Fruit fly (Drosophila melanogaster): ENCODE results near the gene Gss1.

Gene Gss1

DNA sequence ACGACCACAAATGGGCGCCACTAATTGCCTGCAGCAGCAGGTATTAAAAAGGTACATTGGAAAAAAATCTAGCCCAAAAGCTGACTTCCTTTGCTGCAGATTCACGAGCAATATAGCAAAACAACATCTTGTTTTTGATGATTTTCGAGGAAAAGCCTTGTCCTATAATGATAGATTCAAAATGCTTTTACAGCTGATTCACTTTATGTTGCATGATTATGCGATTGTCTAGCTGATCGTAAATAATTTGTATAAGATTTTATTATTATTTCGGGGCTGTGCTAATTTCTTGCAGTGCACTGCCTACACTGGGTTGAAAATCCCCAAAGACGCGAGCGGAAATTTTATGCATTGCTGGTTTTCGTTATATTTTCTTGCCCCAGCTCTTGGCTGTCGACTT lies 25.2 kb downstream of the Gss1 start:
- TF ChIP-seq CG6792 (GFP tag; optimal IDR thresholded peaks at IDR 0.05), result peak; percentile 33
- TF ChIP-seq lz (GFP tag; optimal IDR thresholded peaks at IDR 0.05), result no peak
- TF ChIP-seq Sox102F (GFP tag; optimal IDR thresholded peaks at IDR 0.05), result peak; percentile 22
- TF ChIP-seq CG6276 (GFP tag; optimal IDR thresholded peaks at IDR 0.05), result peak; percentile 68
- TF ChIP-seq esn (GFP tag; optimal IDR thresholded peaks at IDR 0.05), result peak; percentile 22
- no peak for TF ChIP-seq fd59A (GFP tag; optimal IDR thresholded peaks at IDR 0.05)
- peak; percentile 70 for TF ChIP-seq CG15336 (GFP tag; IDR thresholded peaks at IDR 0.05)
- no peak for TF ChIP-seq fkh (GFP tag; optimal IDR thresholded peaks at IDR 0.05)
- TF ChIP-seq Sox15 (GFP tag; optimal IDR thresholded peaks at IDR 0.05), result no peak
- no peak for TF ChIP-seq Eip75B (GFP tag; optimal IDR thresholded peaks at IDR 0.05)
- TF ChIP-seq CG1621 (tag; optimal IDR thresholded peaks at IDR 0.05), result no peak
- no peak for TF ChIP-seq salr (GFP tag; optimal IDR thresholded peaks at IDR 0.05)
- TF ChIP-seq CG6854 (GFP tag; optimal IDR thresholded peaks at IDR 0.05), result no peak
- TF ChIP-seq Ets21C (GFP tag; optimal IDR thresholded peaks at IDR 0.05), result no peak
- TF ChIP-seq Hr38 (GFP tag; optimal IDR thresholded peaks at IDR 0.05), result no peak
- peak; percentile 60 for TF ChIP-seq svp (GFP tag)
- 0 out of 2 replicates have a peak, but pooled peaks have one; percentile 17 for TF ChIP-seq CG11294 (GFP tag; IDR thresholded peaks at IDR 0.05)
- TF ChIP-seq CG34406 (GFP tag; optimal IDR thresholded peaks at IDR 0.05), result no peak
- peak; percentile 5 for TF ChIP-seq achi (GFP tag; optimal IDR thresholded peaks at IDR 0.05)
- peak; percentile 43 for TF ChIP-seq OdsH (GFP tag; optimal IDR thresholded peaks at IDR 0.05)
- TF ChIP-seq spab (GFP tag; optimal IDR thresholded peaks at IDR 0.05), result no peak
- TF ChIP-seq cyc (GFP tag; optimal IDR thresholded peaks at IDR 0.05), result peak; percentile 1
- 0 out of 2 replicates have a peak, but pooled peaks have one; percentile 18 for TF ChIP-seq Gug (GFP tag; IDR thresholded peaks at IDR 0.05)
- TF ChIP-seq fd85E (GFP tag; optimal IDR thresholded peaks at IDR 0.05), result no peak
- no peak for TF ChIP-seq vri (GFP tag; optimal IDR thresholded peaks at IDR 0.05)
- TF ChIP-seq eg (GFP tag; IDR thresholded peaks at IDR 0.05), result peak; percentile 51; the same call in 2 of the 3 replicates
- TF ChIP-seq CG32006 (GFP tag; optimal IDR thresholded peaks at IDR 0.05), result peak; percentile 67
- peak; percentile 12 for TF ChIP-seq net (GFP tag; optimal IDR thresholded peaks at IDR 0.05)
- no peak for TF ChIP-seq CG9139 (GFP tag; optimal IDR thresholded peaks at IDR 0.05)
- TF ChIP-seq Met (GFP tag; optimal IDR thresholded peaks at IDR 0.05), result peak; percentile 45
- TF ChIP-seq dsx (GFP tag; optimal IDR thresholded peaks at IDR 0.05; ENCODE audit: poor library complexity, severe bottlenecking), result no peak
- TF ChIP-seq CG3032 (tag; optimal IDR thresholded peaks at IDR 0.05), result peak; percentile 5
- TF ChIP-seq CG31627 (GFP tag; optimal IDR thresholded peaks at IDR 0.05), result peak; percentile 2
- no peak for TF ChIP-seq Blimp-1 (GFP tag; optimal IDR thresholded peaks at IDR 0.05)
- peak; percentile 47; the same call in 1 of the 3 replicates for TF ChIP-seq CG6163 (GFP tag; IDR thresholded peaks at IDR 0.05)
- TF ChIP-seq CG6808 (GFP tag; optimal IDR thresholded peaks at IDR 0.05), result no peak
- no peak for TF ChIP-seq CG10669 (GFP tag; optimal IDR thresholded peaks at IDR 0.05)
- no peak for TF ChIP-seq Ets96B (tag; optimal IDR thresholded peaks at IDR 0.05)
- peak; percentile 37 for TF ChIP-seq pdm3 (GFP tag; optimal IDR thresholded peaks at IDR 0.05)
- TF ChIP-seq ss (GFP tag; optimal IDR thresholded peaks at IDR 0.05), result no peak
- TF ChIP-seq Lpt (GFP tag; optimal IDR thresholded peaks at IDR 0.05), result peak; percentile 41
- TF ChIP-seq Smox (GFP tag; optimal IDR thresholded peaks at IDR 0.05), result peak; percentile 12
- peak; percentile 7 for TF ChIP-seq Sox14 (GFP tag; optimal IDR thresholded peaks at IDR 0.05)
- TF ChIP-seq CG3919 (GFP tag; optimal IDR thresholded peaks at IDR 0.05), result peak; percentile 39
- TF ChIP-seq CG4318 (GFP tag; optimal IDR thresholded peaks at IDR 0.05), result peak; percentile 40
- peak; percentile 71 for TF ChIP-seq Hr4 (GFP tag; optimal IDR thresholded peaks at IDR 0.05)
- TF ChIP-seq CG16779 (tag; optimal IDR thresholded peaks at IDR 0.05), result no peak
- TF ChIP-seq topi (GFP tag; optimal IDR thresholded peaks at IDR 0.05), result peak; percentile 32
- TF ChIP-seq CG8119 (GFP tag; IDR thresholded peaks at IDR 0.05), result peak; percentile 57; the same call in 2 of the 3 replicates
- peak; percentile 23 for TF ChIP-seq CG10631 (GFP tag; optimal IDR thresholded peaks at IDR 0.05)
- TF ChIP-seq dac (GFP tag; optimal IDR thresholded peaks at IDR 0.05), result peak; percentile 30
- TF ChIP-seq CG7368 (GFP tag; optimal IDR thresholded peaks at IDR 0.05), result no peak
